Worm (Caenorhabditis elegans) whole organism, young adult: ENCODE results near the gene cest-28.

Experiments used
- B0019.2 ChIP-seq: fragments of 200-800 bp; sonication (Bioruptor generic); conservative IDR thresholded peaks from 2 replicates; pipeline ENCODE4 v1.3.6; 2022; ENCODE audit warnings: missing genetic modification reagents, missing genetic modification characterization, missing compliant biosample characterization
- C17E4.6 ChIP-seq: fragments of 200-800 bp; sonication (Bioruptor generic); IDR thresholded peaks from 2 replicates; pipeline ENCODE4 v1.3.6; 2022; ENCODE audit warnings: missing genetic modification reagents, missing genetic modification characterization, missing compliant biosample characterization
- D2030.7 ChIP-seq: fragments of 200-800 bp; sonication (Bioruptor generic); IDR thresholded peaks from 2 replicates; pipeline ENCODE4 v1.3.6; 2022; ENCODE audit warnings: missing genetic modification reagents, missing genetic modification characterization, missing compliant biosample characterization
- F33H1.4 ChIP-seq: fragments of 200-800 bp; sonication (Bioruptor generic); IDR thresholded peaks from 2 replicates; pipeline ENCODE4 v1.3.6; 2022; ENCODE audit warnings: missing genetic modification reagents, missing genetic modification characterization, missing compliant biosample characterization
- F39B2.1 ChIP-seq: fragments of 200-800 bp; sonication (Bioruptor generic); IDR thresholded peaks from 2 replicates; pipeline ENCODE4 v1.3.6; 2022; ENCODE audit warnings: missing genetic modification reagents, missing genetic modification characterization, missing compliant biosample characterization
- F57C9.4 ChIP-seq: sonication (generic microtip); optimal IDR thresholded peaks from 2 replicates; lab custom pipeline; 2017; ENCODE audit warnings: mild to moderate bottlenecking, missing genetic modification characterization, missing compliant biosample characterization
- K11D2.4 ChIP-seq: fragments of 200-800 bp; sonication (Bioruptor generic); IDR thresholded peaks from 2 replicates; pipeline ENCODE4 v1.3.6; 2022; ENCODE audit warnings: missing genetic modification reagents, missing genetic modification characterization, missing compliant biosample characterization
- K12H6.12 ChIP-seq: fragments of 200-800 bp; sonication (Bioruptor generic); optimal IDR thresholded peaks from 2 replicates; lab custom pipeline; 2018; ENCODE audit warnings: mild to moderate bottlenecking, missing genetic modification characterization, missing compliant biosample characterization
- T07F8.4 ChIP-seq: sonication (generic microtip); optimal IDR thresholded peaks from 2 replicates; lab custom pipeline; 2016; ENCODE audit warnings: mild to moderate bottlenecking, missing genetic modification characterization, moderate library complexity, missing compliant biosample characterization
- Y67H2A.10 ChIP-seq: fragments of 200-800 bp; sonication (Bioruptor generic); conservative IDR thresholded peaks from 2 replicates; pipeline ENCODE4 v1.3.6; 2022; ENCODE audit warnings: missing genetic modification reagents, missing genetic modification characterization, missing compliant biosample characterization
- Y95B8A.8 ChIP-seq: fragments of 200-800 bp; sonication (Bioruptor generic); IDR thresholded peaks from 2 replicates; pipeline ENCODE4 v1.3.6; 2022; ENCODE audit warnings: missing genetic modification reagents, missing genetic modification characterization, missing compliant biosample characterization
- akir-1 ChIP-seq: fragments of 200-800 bp; sonication (Bioruptor generic); optimal IDR thresholded peaks from 2 replicates; lab custom pipeline; 2018; ENCODE audit warnings: mild to moderate bottlenecking, missing genetic modification characterization, moderate library complexity, missing compliant biosample characterization
- ama-1 ChIP-seq, 3 experiments: fragments of 150-350 bp in 1 of 3; sonication (generic microtip) in 2 of 3; optimal IDR thresholded peaks; 2 replicates each; lab custom pipeline; 2014 to 2018; ENCODE audit warnings: missing biosample characterization in 2 of 3, missing genetic modification characterization in 2 of 3, missing genetic modification reagents in 2 of 3
- aptf-2 ChIP-seq: fragments of 200-800 bp; sonication (Bioruptor generic); conservative IDR thresholded peaks from 2 replicates; pipeline ENCODE4 v1.3.6; 2022; ENCODE audit warnings: missing genetic modification reagents, missing genetic modification characterization, missing compliant biosample characterization
- attf-3 ChIP-seq: fragments of 200-800 bp; sonication (Bioruptor generic); conservative IDR thresholded peaks from 2 replicates; pipeline ENCODE4 v1.3.6; 2022; ENCODE audit warnings: missing genetic modification reagents, missing genetic modification characterization, missing compliant biosample characterization
- attf-5 ChIP-seq: fragments of 200-800 bp; sonication (Bioruptor generic); optimal IDR thresholded peaks from 2 replicates; lab custom pipeline; 2018; ENCODE audit warnings: mild to moderate bottlenecking, missing genetic modification characterization, missing compliant biosample characterization
- bed-1 ChIP-seq: fragments of 200-800 bp; sonication (Bioruptor generic); IDR thresholded peaks from 2 replicates; pipeline ENCODE4 v1.3.6; 2022; ENCODE audit warnings: missing genetic modification reagents, missing genetic modification characterization, missing compliant biosample characterization
- ceh-40 ChIP-seq: fragments of 200-800 bp; sonication (Bioruptor generic); IDR thresholded peaks from 2 replicates; pipeline ENCODE4 v1.3.6; 2022; ENCODE audit warnings: missing genetic modification characterization, missing compliant biosample characterization
- ceh-79 ChIP-seq: sonication (generic microtip); optimal IDR thresholded peaks from 2 replicates; lab custom pipeline; 2017; ENCODE audit warnings: mild to moderate bottlenecking, missing genetic modification characterization, missing compliant biosample characterization
- dox-1 ChIP-seq: fragments of 200-800 bp; sonication (Bioruptor generic); IDR thresholded peaks from 2 replicates; pipeline ENCODE4 v1.3.6; 2022; ENCODE audit warnings: missing genetic modification reagents, missing genetic modification characterization, missing compliant biosample characterization
- dpl-1 ChIP-seq: fragments of 150-350 bp; optimal IDR thresholded peaks from 2 replicates; lab custom pipeline; 2014; ENCODE audit warnings: missing biosample characterization, missing genetic modification reagents, missing genetic modification characterization
- efl-1 ChIP-seq: fragments of 150-350 bp; optimal IDR thresholded peaks from 2 replicates; lab custom pipeline; 2014; ENCODE audit warnings: missing biosample characterization, missing genetic modification reagents, missing genetic modification characterization
- egl-44 ChIP-seq: fragments of 200-800 bp; sonication (Bioruptor generic); IDR thresholded peaks from 2 replicates; pipeline ENCODE4 v1.3.6; 2022; ENCODE audit warnings: missing genetic modification reagents, missing genetic modification characterization, missing compliant biosample characterization
- egrh-3 ChIP-seq: fragments of 200-800 bp; sonication (Bioruptor generic); IDR thresholded peaks from 2 replicates; pipeline ENCODE4 v1.3.6; 2022; ENCODE audit warnings: missing genetic modification reagents, missing genetic modification characterization, missing compliant biosample characterization
- ekl-4 ChIP-seq: fragments of 200-800 bp; sonication (Bioruptor generic); IDR thresholded peaks from 2 replicates; pipeline ENCODE4 v1.3.6; 2022; ENCODE audit warnings: missing genetic modification reagents, missing genetic modification characterization, missing compliant biosample characterization
- him-1 ChIP-seq: sonication (generic microtip); optimal IDR thresholded peaks from 2 replicates; lab custom pipeline; 2016; ENCODE audit warnings: missing genotype, missing genetic modification reagents, missing genetic modification characterization, missing compliant biosample characterization
- lin-54 ChIP-seq: fragments of 200-800 bp; sonication (Bioruptor generic); optimal IDR thresholded peaks from 2 replicates; lab custom pipeline; 2018; ENCODE audit warnings: mild to moderate bottlenecking, missing genetic modification characterization, missing compliant biosample characterization
- madf-6 ChIP-seq: fragments of 200-800 bp; sonication (Bioruptor generic); IDR thresholded peaks from 2 replicates; pipeline ENCODE4 v1.3.6; 2022; ENCODE audit warnings: missing genetic modification reagents, missing genetic modification characterization, missing compliant biosample characterization
- madf-8 ChIP-seq: fragments of 200-800 bp; sonication (Bioruptor generic); conservative IDR thresholded peaks from 2 replicates; pipeline ENCODE4 v1.3.6; 2022; ENCODE audit warnings: missing genetic modification reagents, missing genetic modification characterization, missing compliant biosample characterization
- mcd-1 ChIP-seq: fragments of 200-800 bp; sonication (Bioruptor generic); IDR thresholded peaks from 2 replicates; pipeline ENCODE4 v1.3.6; 2022; ENCODE audit warnings: missing genetic modification reagents, missing genetic modification characterization, missing compliant biosample characterization
- mel-28 ChIP-seq: sonication (generic microtip); optimal IDR thresholded peaks from 2 replicates; lab custom pipeline; 2016; ENCODE audit warnings: borderline replicate concordance, mild to moderate bottlenecking, missing genetic modification characterization, missing compliant biosample characterization
- nfya-2 ChIP-seq: fragments of 200-800 bp; sonication (Bioruptor generic); IDR thresholded peaks from 2 replicates; pipeline ENCODE4 v1.3.6; 2022; ENCODE audit warnings: missing genetic modification reagents, missing genetic modification characterization, missing compliant biosample characterization
- nhr-120 ChIP-seq: fragments of 200-800 bp; sonication (Bioruptor generic); IDR thresholded peaks from 2 replicates; pipeline ENCODE4 v1.3.6; 2022; ENCODE audit warnings: missing genetic modification characterization, missing compliant biosample characterization
- rcor-1 ChIP-seq: fragments of 200-800 bp; sonication (Bioruptor generic); IDR thresholded peaks from 2 replicates; pipeline ENCODE4 v1.3.6; 2022; ENCODE audit warnings: missing genetic modification reagents, missing genetic modification characterization, missing compliant biosample characterization
- rpc-1 ChIP-seq, 2 experiments: fragments of 150-350 bp in 1 of 2; sonication (generic microtip) in 1 of 2; optimal IDR thresholded peaks; 2 replicates each; lab custom pipeline; 2014 to 2018; ENCODE audit warnings: missing biosample characterization in 1 of 2, missing genetic modification characterization in 1 of 2, missing genetic modification reagents in 1 of 2, missing genotype in 1 of 2
- sea-2 ChIP-seq: fragments of 200-800 bp; sonication (Bioruptor generic); IDR thresholded peaks from 2 replicates; pipeline ENCODE4 v1.3.6; 2022; ENCODE audit warnings: missing genetic modification characterization, missing compliant biosample characterization
- snpc-1.3 ChIP-seq: sonication (generic microtip); optimal IDR thresholded peaks from 2 replicates; lab custom pipeline; 2017; ENCODE audit warnings: missing genetic modification characterization, mild to moderate bottlenecking, missing compliant biosample characterization, antibody characterized with exemption, moderate library complexity, missing genotype, missing genetic modification reagents; ENCODE audit not compliant: insufficient read depth
- snpc-3.4 ChIP-seq: sonication (generic microtip); optimal IDR thresholded peaks from 2 replicates; lab custom pipeline; 2017; ENCODE audit warnings: missing genetic modification characterization, mild to moderate bottlenecking, missing compliant biosample characterization, antibody characterized with exemption, moderate library complexity, missing genotype, missing genetic modification reagents
- zim-3 ChIP-seq: sonication (generic microtip); optimal IDR thresholded peaks from 2 replicates; lab custom pipeline; 2017; ENCODE audit warnings: mild to moderate bottlenecking, missing genetic modification characterization, moderate library complexity, missing compliant biosample characterization
- ztf-22 ChIP-seq: fragments of 200-800 bp; sonication (Bioruptor generic); optimal IDR thresholded peaks from 2 replicates; lab custom pipeline; 2018; ENCODE audit warnings: mild to moderate bottlenecking, missing genetic modification characterization, moderate library complexity, missing compliant biosample characterization
- ztf-25 ChIP-seq: fragments of 200-800 bp; sonication (Bioruptor generic); IDR thresholded peaks from 2 replicates; pipeline ENCODE4 v1.3.6; 2022; ENCODE audit warnings: missing genetic modification reagents, missing genetic modification characterization, missing compliant biosample characterization
- ztf-26 ChIP-seq: sonication (generic microtip); optimal IDR thresholded peaks from 2 replicates; lab custom pipeline; 2017; ENCODE audit warnings: missing genetic modification characterization, missing compliant biosample characterization
- ztf-28 ChIP-seq: fragments of 200-800 bp; sonication (Bioruptor generic); IDR thresholded peaks from 2 replicates; pipeline ENCODE4 v1.3.6; 2022; ENCODE audit warnings: missing genetic modification reagents, missing genetic modification characterization, missing compliant biosample characterization

The cest-28 gene

ce11 chrV:6697552-6697951 is 27.9 kb downstream of the cest-28 start, which contains the start of gene W02F12.2:
TSS of gene W02F12.2 (minus strand) at chrV:6697652.
- no peak for TF ChIP-seq ztf-22 (GFP tag; lab: Kevin White, UChicago)
- no peak for TF ChIP-seq madf-8

- no peak for TF ChIP-seq aptf-2 (GFP tag; lab: Robert Waterston, UW)
- TF ChIP-seq ztf-25 (GFP tag; lab: Robert Waterston, UW), result no peak
- no peak for TF ChIP-seq dox-1
- TF ChIP-seq F39B2.1, result no peak
- no peak for TF ChIP-seq K11D2.4 (GFP tag; lab: Robert Waterston, UW)
- no peak for TF ChIP-seq ceh-40
- no peak for TF ChIP-seq T07F8.4 (tag; lab: Kevin White, UChicago)
Measured at ce11 chrV:6699021-6699420, 29.4 kb downstream of the cest-28 start.

ce11 chrV:6699833-6700232 is 30.2 kb downstream of the cest-28 start:
- TF ChIP-seq dox-1 (no peak), mcd-1 (GFP tag; lab: Robert Waterston, UW) (no peak), lin-54 (GFP tag; lab: Kevin White, UChicago) (no peak)
- TF ChIP-seq, all 124 proteins: peak for 0

- no peak for TF ChIP-seq egl-44 (GFP tag; lab: Robert Waterston, UW)
- TF ChIP-seq ceh-79 (tag; lab: Kevin White, UChicago), result no peak
- no peak for TF ChIP-seq sea-2 (GFP tag; lab: Robert Waterston, UW)
- TF ChIP-seq nhr-120 (GFP tag; lab: Robert Waterston, UW), result no peak
- 0 out of 2 replicates have a peak, but pooled peaks have one; percentile 8 for TF ChIP-seq rcor-1 (GFP tag; lab: Robert Waterston, UW)
- TF ChIP-seq F33H1.4 (GFP tag; lab: Robert Waterston, UW), result peak; percentile 82
- TF ChIP-seq efl-1 (GFP tag; lab: Kevin White, UChicago), result peak; percentile 77
- peak; percentile 27 for TF ChIP-seq snpc-3.4
- TF ChIP-seq D2030.7 (GFP tag; lab: Robert Waterston, UW), result 0 out of 2 replicates have a peak, but pooled peaks have one; percentile 35
- TF ChIP-seq T07F8.4 (tag; lab: Kevin White, UChicago), result no peak
- no peak for TF ChIP-seq mel-28 (tag; lab: Kevin White, UChicago)
- TF ChIP-seq madf-8, result peak; percentile 67
- TF ChIP-seq akir-1 (GFP tag; lab: Kevin White, UChicago), result no peak
- no peak for TF ChIP-seq zim-3 (tag; lab: Kevin White, UChicago)
- peak; percentile 61 for TF ChIP-seq dpl-1 (GFP tag; lab: Kevin White, UChicago)
- no peak for TF ChIP-seq egrh-3 (GFP tag; lab: Robert Waterston, UW)
- TF ChIP-seq him-1 (tag; lab: Kevin White, UChicago), result no peak
- TF ChIP-seq ztf-26 (tag; lab: Kevin White, UChicago), result no peak
- no peak for TF ChIP-seq Y95B8A.8 (GFP tag; lab: Robert Waterston, UW)
- no peak for TF ChIP-seq rpc-1 (optimal IDR thresholded peaks at IDR 0.05; lab: Kevin White, UChicago)
- TF ChIP-seq rpc-1 (tag; optimal IDR thresholded peaks at IDR 0.05; lab: Kevin White, UChicago), result no peak
- peak; percentile 12 for TF ChIP-seq snpc-1.3
- no peak for TF ChIP-seq bed-1
- TF ChIP-seq madf-6, result peak; percentile 90
- no peak for TF ChIP-seq ama-1 (optimal IDR thresholded peaks at IDR 0.05; lab: Kevin White, UChicago)
- no peak for TF ChIP-seq ama-1 (GFP tag; optimal IDR thresholded peaks at IDR 0.05; lab: Kevin White, UChicago)
- TF ChIP-seq lin-54 (GFP tag; lab: Kevin White, UChicago), result peak; percentile 10
- no peak for TF ChIP-seq F57C9.4 (tag; lab: Kevin White, UChicago)
- TF ChIP-seq B0019.2 (GFP tag; lab: Robert Waterston, UW), result no peak
- no peak for TF ChIP-seq attf-3 (GFP tag; lab: Robert Waterston, UW)
- no peak for TF ChIP-seq K12H6.12 (tag; lab: Kevin White, UChicago)
- no peak for TF ChIP-seq C17E4.6 (GFP tag; lab: Robert Waterston, UW)
- no peak for TF ChIP-seq ztf-28 (GFP tag; lab: Robert Waterston, UW)
- TF ChIP-seq Y67H2A.10, result no peak
- TF ChIP-seq nfya-2 (GFP tag; lab: Robert Waterston, UW), result no peak
- TF ChIP-seq ekl-4 (GFP tag; lab: Robert Waterston, UW), result no peak
- no peak for TF ChIP-seq attf-5 (GFP tag; lab: Kevin White, UChicago)
Measured at ce11 chrV:6702692-6703091, 33.1 kb downstream of the cest-28 start, which contains the start of gene era-1. TSS of gene era-1 (plus strand) at chrV:6703057.
